Worm (Caenorhabditis elegans) whole organism, mixed stage, embryonic: ENCODE data around the gene pmt-1.

Experiments
- cnd-1 ChIP-seq: fragments of 200-800 bp; sonication (Bioruptor generic); optimal IDR thresholded peaks from 2 replicates; lab custom pipeline; 2018; ENCODE audit warnings: mild to moderate bottlenecking, missing genetic modification characterization, missing compliant biosample characterization
- elt-3 ChIP-seq: fragments of 150-350 bp; optimal IDR thresholded peaks from 2 replicates; lab custom pipeline; 2014; ENCODE audit warnings: missing biosample characterization, missing genetic modification characterization
- flh-1 ChIP-seq: fragments of 200-800 bp; sonication (Bioruptor generic); optimal IDR thresholded peaks from 2 replicates; lab custom pipeline; 2018; ENCODE audit warnings: mild to moderate bottlenecking, missing genetic modification characterization, moderate library complexity, missing compliant biosample characterization
- hlh-1 ChIP-seq: fragments of 150-350 bp; optimal IDR thresholded peaks from 2 replicates; lab custom pipeline; 2014; ENCODE audit warnings: missing biosample characterization, missing genetic modification reagents, missing genetic modification characterization
- lsy-2 ChIP-seq: fragments of 150-350 bp; optimal IDR thresholded peaks from 2 replicates; lab custom pipeline; 2014; ENCODE audit warnings: missing biosample characterization, missing genetic modification characterization
- nhr-76 ChIP-seq: sonication (generic microtip); optimal IDR thresholded peaks from 2 replicates; lab custom pipeline; 2017; ENCODE audit warnings: missing biosample characterization, missing genetic modification characterization
- unc-120 ChIP-seq: sonication (generic microtip); optimal IDR thresholded peaks from 2 replicates; lab custom pipeline; 2017; ENCODE audit warnings: missing genetic modification characterization, missing compliant biosample characterization; ENCODE audit not compliant: poor library complexity, severe bottlenecking
- unc-62 ChIP-seq: fragments of 150-350 bp; optimal IDR thresholded peaks from 2 replicates; lab custom pipeline; 2014; ENCODE audit warnings: missing biosample characterization, missing genetic modification reagents, missing genetic modification characterization
- ztf-11 ChIP-seq: fragments of 150-350 bp; optimal IDR thresholded peaks from 2 replicates; lab custom pipeline; 2014; ENCODE audit warnings: missing biosample characterization, missing genetic modification characterization

DNA sequence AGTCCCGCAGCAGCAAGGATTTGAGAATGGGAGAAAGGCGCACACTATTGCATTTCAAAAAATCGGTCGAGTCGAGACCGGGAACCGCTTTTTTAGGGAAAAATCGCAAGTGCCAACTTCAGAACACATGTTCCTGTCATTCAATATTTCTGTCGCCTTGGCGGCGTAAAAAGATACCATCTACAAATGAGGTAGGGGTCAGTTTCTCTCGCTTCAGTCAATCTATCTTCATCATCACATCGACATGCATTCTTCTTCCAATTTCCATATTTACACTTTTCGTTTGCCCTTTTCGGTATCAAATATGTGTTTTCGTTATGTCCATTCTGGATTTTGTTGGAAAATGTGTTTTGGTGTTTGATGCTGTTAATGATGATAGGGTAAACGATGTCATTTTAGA lies 15.4 kb upstream of the pmt-1 start:
- TF ChIP-seq lsy-2 (tag; lab: Kevin White, UChicago) (no peak), nhr-76 (tag; lab: Kevin White, UChicago) (no peak), flh-1 (no peak), elt-3 (tag; lab: Kevin White, UChicago) (no peak), cnd-1 (tag; lab: Kevin White, UChicago) (no peak), hlh-1 (tag; lab: Kevin White, UChicago) (no peak), ztf-11 (tag; lab: Kevin White, UChicago) (no peak), unc-120 (tag; lab: Kevin White, UChicago) (no peak), unc-62 (no peak)
